Worm (Caenorhabditis elegans) whole organism, late embryonic: Measurements from ENCODE around the gene clec-56.

Source experiments
- ama-1 ChIP-seq: fragments of 150-350 bp; optimal IDR thresholded peaks from 2 replicates; lab custom pipeline; 2014
- ceh-19 ChIP-seq: fragments of 200-800 bp; sonication (Bioruptor generic); optimal IDR thresholded peaks from 2 replicates; lab custom pipeline; 2018; ENCODE audit warnings: mild to moderate bottlenecking, missing genetic modification characterization, missing compliant biosample characterization
- ceh-30 ChIP-seq: fragments of 150-350 bp; optimal IDR thresholded peaks from 2 replicates; lab custom pipeline; 2014; ENCODE audit warnings: missing biosample characterization, missing genetic modification characterization
- dve-1 ChIP-seq: sonication (generic microtip); optimal IDR thresholded peaks from 2 replicates; lab custom pipeline; 2017; ENCODE audit warnings: antibody characterized with exemption, mild to moderate bottlenecking, missing genetic modification characterization, missing compliant biosample characterization
- fkh-10 ChIP-seq: fragments of 150-350 bp; optimal IDR thresholded peaks from 2 replicates; lab custom pipeline; 2014; ENCODE audit warnings: missing biosample characterization, missing genetic modification reagents, missing genetic modification characterization
- hlh-30 ChIP-seq: sonication (generic microtip); optimal IDR thresholded peaks from 2 replicates; lab custom pipeline; 2017; ENCODE audit warnings: antibody characterized with exemption, missing genetic modification characterization, missing compliant biosample characterization; ENCODE audit not compliant: insufficient read depth
- mec-3 ChIP-seq: sonication (generic microtip); optimal IDR thresholded peaks from 2 replicates; lab custom pipeline; 2016; ENCODE audit warnings: borderline replicate concordance, missing genetic modification characterization, missing compliant biosample characterization
- pqm-1 ChIP-seq: sonication (generic microtip); optimal IDR thresholded peaks from 2 replicates; lab custom pipeline; 2016; ENCODE audit warnings: missing genetic modification characterization, missing compliant biosample characterization
- rnt-1 ChIP-seq: sonication (generic microtip); optimal IDR thresholded peaks from 2 replicates; lab custom pipeline; 2016; ENCODE audit warnings: missing genetic modification characterization, missing compliant biosample characterization
- sox-4 ChIP-seq: sonication (generic microtip); optimal IDR thresholded peaks from 2 replicates; lab custom pipeline; 2017; ENCODE audit warnings: mild to moderate bottlenecking, missing genetic modification characterization, inconsistent platforms, missing compliant biosample characterization
- syd-9 ChIP-seq: sonication (generic microtip); optimal IDR thresholded peaks from 2 replicates; lab custom pipeline; 2016; ENCODE audit warnings: mild to moderate bottlenecking, missing genetic modification characterization, moderate library complexity, missing compliant biosample characterization
- ttx-3 ChIP-seq: sonication (generic microtip); optimal IDR thresholded peaks from 2 replicates; lab custom pipeline; 2016; ENCODE audit warnings: missing genetic modification reagents, missing genetic modification characterization, missing compliant biosample characterization
- ztf-16 ChIP-seq: sonication (generic microtip); optimal IDR thresholded peaks from 2 replicates; lab custom pipeline; 2017; ENCODE audit warnings: missing genetic modification characterization, missing compliant biosample characterization

DNA sequence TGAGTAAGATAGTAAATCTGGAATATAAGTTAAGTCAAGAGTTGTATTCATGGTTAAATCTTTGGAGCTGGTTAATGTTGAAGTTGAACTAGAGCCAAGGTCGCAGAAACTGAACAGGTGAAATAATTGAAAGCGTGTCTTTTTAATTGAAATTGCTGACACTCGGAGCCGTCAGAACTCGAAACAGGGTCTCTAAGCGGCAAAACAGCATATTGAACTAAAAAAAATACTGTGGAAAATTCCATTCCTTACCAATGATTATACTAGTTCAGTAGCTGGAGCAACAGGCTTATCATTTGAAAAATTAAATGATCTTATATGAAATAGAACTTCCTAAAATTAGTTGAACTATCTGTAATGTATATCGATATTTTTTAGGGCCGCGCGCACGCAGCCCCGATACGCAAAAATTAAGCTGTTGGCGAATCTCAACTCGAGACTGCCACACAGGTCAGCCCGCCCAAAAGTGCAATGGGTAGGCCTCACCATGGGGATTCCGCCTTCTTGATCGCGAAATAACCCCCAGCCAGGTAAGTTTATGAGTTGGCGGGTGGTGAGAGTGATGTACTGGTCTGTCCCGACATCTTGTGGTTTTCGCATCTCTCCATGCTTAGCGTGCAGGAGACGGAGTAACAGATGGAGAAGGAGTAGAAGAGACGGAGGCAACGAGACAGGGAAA lies 5.9 kb upstream of the clec-56 start, which contains the start of gene srz-97:
- TF ChIP-seq hlh-30 (tag; lab: Kevin White, UChicago): no peak
- no peak for TF ChIP-seq dve-1 (tag; lab: Kevin White, UChicago)
- no peak for TF ChIP-seq ama-1 (lab: Kevin White, UChicago)
- TF ChIP-seq rnt-1 (tag; lab: Kevin White, UChicago): no peak
- no peak for TF ChIP-seq pqm-1 (tag; lab: Kevin White, UChicago)
- no peak for TF ChIP-seq syd-9 (tag; lab: Kevin White, UChicago)
- no peak for TF ChIP-seq ceh-19 (GFP tag; lab: Kevin White, UChicago)
- no peak for TF ChIP-seq ztf-16
- no peak for TF ChIP-seq sox-4 (tag; lab: Kevin White, UChicago)
- no peak for TF ChIP-seq ttx-3 (tag; lab: Kevin White, UChicago)
- no peak for TF ChIP-seq fkh-10 (GFP tag; lab: Kevin White, UChicago)
- no peak for TF ChIP-seq ceh-30 (tag; lab: Kevin White, UChicago)
- no peak for TF ChIP-seq mec-3 (tag; lab: Kevin White, UChicago)
